Worm (Caenorhabditis elegans): Measurements from ENCODE around the gene W06H8.2.

Gene W06H8.2

DNA sequence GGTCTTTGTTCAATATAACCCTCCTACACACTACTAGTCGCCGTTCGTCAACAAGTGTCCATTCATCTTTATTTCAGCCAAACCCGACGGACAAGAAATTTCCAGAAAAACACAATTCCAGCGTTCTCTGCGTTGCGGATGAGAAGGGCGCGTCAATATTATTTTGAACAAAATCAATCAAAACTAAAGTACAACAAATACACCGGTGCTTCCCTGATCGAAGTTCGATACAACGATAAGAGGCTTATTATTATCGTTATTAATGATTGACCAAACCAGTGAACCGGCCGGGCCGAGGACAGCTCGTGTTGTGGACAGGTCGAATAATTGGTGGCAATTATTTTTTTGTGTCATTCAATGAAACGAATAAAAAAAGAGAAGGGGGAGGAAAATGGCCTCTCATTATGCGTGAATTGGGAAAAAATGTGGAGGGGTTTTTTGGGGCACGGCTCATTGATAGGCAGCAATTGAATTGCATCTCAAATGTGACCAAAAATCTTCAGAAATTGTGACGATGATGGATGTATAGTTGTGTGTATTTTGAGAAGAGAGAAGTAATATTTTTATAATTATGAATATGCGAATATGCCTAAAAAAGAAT lies 24.2 kb downstream of the W06H8.2 start:
- TF ChIP-seq elt-2 (tag; optimal IDR thresholded peaks at IDR 0.05) (peak; percentile 57), eor-1 (tag; optimal IDR thresholded peaks at IDR 0.05) (no peak), snpc-4 (tag; optimal IDR thresholded peaks at IDR 0.05) (no peak), ceh-82 (tag; optimal IDR thresholded peaks at IDR 0.05) (no peak), nhr-23 (tag; optimal IDR thresholded peaks at IDR 0.05) (no peak), nhr-76 (tag; optimal IDR thresholded peaks at IDR 0.05) (no peak), aly-2 (tag; optimal IDR thresholded peaks at IDR 0.05) (no peak), mml-1 (tag; optimal IDR thresholded peaks at IDR 0.05) (no peak), sea-2 (GFP tag; optimal IDR thresholded peaks at IDR 0.05) (no peak), lin-39 (tag; optimal IDR thresholded peaks at IDR 0.05) (no peak), hmg-11 (tag; optimal IDR thresholded peaks at IDR 0.05) (no peak), pqm-1 (tag; optimal IDR thresholded peaks at IDR 0.05) (peak; percentile 36), egl-27 (tag; optimal IDR thresholded peaks at IDR 0.05) (no peak), tbx-2 (tag; optimal IDR thresholded peaks at IDR 0.05) (peak; percentile 28), nhr-28 (tag; optimal IDR thresholded peaks at IDR 0.05) (no peak), nfya-1 (tag; optimal IDR thresholded peaks at IDR 0.05; ENCODE audit: insufficient read depth) (peak; percentile 31), elt-1 (tag; optimal IDR thresholded peaks at IDR 0.05) (no peak), egl-5 (tag; optimal IDR thresholded peaks at IDR 0.05) (peak; percentile 92), ceh-16 (tag; optimal IDR thresholded peaks at IDR 0.05) (no peak), nhr-11 (tag; optimal IDR thresholded peaks at IDR 0.05) (no peak), ama-1 (optimal IDR thresholded peaks at IDR 0.05) (peak; percentile 28), nhr-25 (tag; optimal IDR thresholded peaks at IDR 0.05) (no peak), mdl-1 (tag; optimal IDR thresholded peaks at IDR 0.05) (no peak), zag-1 (tag; optimal IDR thresholded peaks at IDR 0.05) (no peak), elt-3 (tag; optimal IDR thresholded peaks at IDR 0.05) (no peak), pha-4 (tag; optimal IDR thresholded peaks at IDR 0.05) (peak; percentile 54)

DNA sequence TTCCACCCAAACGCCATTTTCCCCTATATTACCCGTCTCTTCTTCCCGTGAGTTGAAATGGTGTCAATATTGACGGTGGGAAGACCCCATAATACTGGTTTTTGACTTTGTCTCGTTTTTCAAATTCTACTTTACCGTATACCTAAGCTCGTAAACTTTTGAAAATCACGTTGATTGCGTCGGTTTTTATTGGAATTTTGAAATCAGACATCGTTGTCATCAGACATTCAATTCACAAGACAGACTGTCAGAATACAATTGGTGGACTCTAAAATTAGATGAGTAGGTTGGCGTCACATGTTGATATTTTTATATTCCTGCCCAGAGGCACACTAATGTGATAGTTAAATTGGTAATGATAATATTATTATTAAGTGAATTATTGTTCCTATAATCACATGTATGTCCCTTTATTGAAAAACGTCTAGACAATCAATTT lies 25.4 kb downstream of the W06H8.2 start:
- TF ChIP-seq nhr-43 (tag; optimal IDR thresholded peaks at IDR 0.05; ENCODE audit: poor library complexity, severe bottlenecking) (no peak), pha-4 (tag; optimal IDR thresholded peaks at IDR 0.05) (peak; percentile 97)

DNA sequence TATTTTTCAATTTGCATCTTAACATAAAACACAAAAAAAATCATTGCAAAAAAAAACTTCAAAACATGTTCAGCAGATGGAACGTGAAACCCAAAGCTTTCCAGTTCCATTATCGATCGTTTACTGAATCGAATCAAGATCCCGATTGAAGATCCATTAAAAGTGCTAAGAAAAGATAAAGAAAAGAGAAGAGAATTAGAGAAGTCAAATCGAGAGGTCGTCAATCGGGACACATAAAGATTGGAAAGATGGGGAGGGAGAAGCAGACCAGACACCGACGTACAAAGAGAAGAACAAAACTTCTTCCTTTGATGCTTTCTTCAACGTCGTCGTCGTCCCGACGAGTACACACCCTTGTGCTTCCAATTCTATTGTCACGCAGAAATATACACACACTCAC lies 26.3 kb downstream of the W06H8.2 start:
- TF ChIP-seq aly-2 (tag; optimal IDR thresholded peaks at IDR 0.05) (no peak), nhr-23 (tag; optimal IDR thresholded peaks at IDR 0.05) (peak; percentile 70), ceh-28 (tag; optimal IDR thresholded peaks at IDR 0.05) (peak; percentile 26), egl-5 (tag; optimal IDR thresholded peaks at IDR 0.05) (peak; percentile 53), nhr-43 (tag; optimal IDR thresholded peaks at IDR 0.05; ENCODE audit: poor library complexity, severe bottlenecking) (no peak), nfya-1 (tag; optimal IDR thresholded peaks at IDR 0.05; ENCODE audit: insufficient read depth) (peak; percentile 19), elt-1 (tag; optimal IDR thresholded peaks at IDR 0.05) (peak; percentile 78), egl-27 (tag; optimal IDR thresholded peaks at IDR 0.05) (no peak), nhr-25 (tag; optimal IDR thresholded peaks at IDR 0.05) (peak; percentile 38)

DNA sequence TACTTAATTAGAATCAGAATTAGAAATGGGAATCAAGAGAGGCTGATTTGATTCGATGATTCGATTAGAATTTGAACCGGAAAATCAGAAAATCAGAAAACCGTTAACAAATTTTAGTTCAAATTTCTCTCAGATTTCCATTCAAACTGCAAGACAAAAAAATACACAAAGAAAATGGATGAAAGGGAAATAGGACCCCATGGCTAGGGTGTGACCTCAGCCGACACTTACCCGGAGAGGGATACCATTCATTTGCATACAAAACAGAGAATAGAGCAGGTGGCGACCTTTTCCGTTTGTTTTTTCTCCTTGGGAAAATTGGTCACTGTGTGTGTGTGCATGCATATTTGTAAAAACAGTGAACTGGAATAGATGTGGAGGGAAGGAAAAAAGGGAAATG lies 27.4 kb downstream of the W06H8.2 start:
- no peak for TF ChIP-seq ztf-11 (tag; optimal IDR thresholded peaks at IDR 0.05)
- no peak for TF ChIP-seq aly-2 (tag; optimal IDR thresholded peaks at IDR 0.05)
- TF ChIP-seq elt-3 (tag; optimal IDR thresholded peaks at IDR 0.05) = no peak
- TF ChIP-seq egl-5 (tag; optimal IDR thresholded peaks at IDR 0.05) = no peak
- no peak for TF ChIP-seq lin-39 (tag; optimal IDR thresholded peaks at IDR 0.05)
- no peak for TF ChIP-seq jun-1 (tag; optimal IDR thresholded peaks at IDR 0.05)

DNA sequence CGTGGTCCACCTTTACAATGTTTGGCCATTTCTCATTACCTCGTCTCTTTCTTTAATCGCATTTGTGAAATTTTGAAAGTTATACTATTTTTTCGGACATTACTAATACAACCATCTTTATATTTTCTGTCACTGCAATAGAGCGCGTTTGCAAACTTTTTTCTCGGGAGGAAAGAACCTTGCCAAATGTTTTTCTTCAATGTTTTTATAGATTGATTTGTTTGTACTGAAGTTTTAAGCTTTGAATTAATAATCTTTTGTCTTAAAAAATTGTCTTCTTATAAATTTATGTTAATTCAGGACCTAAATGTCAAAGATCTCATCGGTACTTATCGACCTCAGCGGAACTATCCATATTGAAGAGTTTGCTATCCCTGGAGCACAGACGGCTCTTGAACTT lies 28.3 kb downstream of the W06H8.2 start, which contains the start of gene K08B12.3:
K08B12.3 (plus strand) TSS at position 301 of the 400 bp plus-strand sequence.
- no peak for TF ChIP-seq nhr-28 (tag; optimal IDR thresholded peaks at IDR 0.05)
- no peak for TF ChIP-seq elt-3 (tag; optimal IDR thresholded peaks at IDR 0.05)
- no peak for TF ChIP-seq lsy-12 (tag; optimal IDR thresholded peaks at IDR 0.05)
- TF ChIP-seq pha-4 (tag; optimal IDR thresholded peaks at IDR 0.05) = peak; percentile 44
- no peak for TF ChIP-seq fos-1 (tag; optimal IDR thresholded peaks at IDR 0.05)
- no peak for TF ChIP-seq nhr-11 (tag; optimal IDR thresholded peaks at IDR 0.05)
- TF ChIP-seq mml-1 (tag; optimal IDR thresholded peaks at IDR 0.05) = no peak
